Worm (Caenorhabditis elegans) whole organism, L4 larva: ENCODE data around the gene pycr-1.
A peak's percentile ranks its signal among the peaks of the same experiment; 100 is the strongest.

Experiments
- F37D6.2 ChIP-seq: sonication (generic microtip); optimal IDR thresholded peaks from 2 replicates; lab custom pipeline; 2016; ENCODE audit warnings: mild to moderate bottlenecking, missing genetic modification characterization, missing compliant biosample characterization
- F49E8.2 ChIP-seq: sonication (generic microtip); optimal IDR thresholded peaks from 2 replicates; lab custom pipeline; 2016; ENCODE audit warnings: missing compliant biosample characterization, mild to moderate bottlenecking, missing genetic modification characterization, borderline replicate concordance
- R02D3.7 ChIP-seq: fragments of 150-350 bp; sonication (generic microtip); optimal IDR thresholded peaks from 3 replicates; lab custom pipeline; 2014; ENCODE audit warnings: missing biosample characterization, missing genetic modification characterization
- T26A8.4 ChIP-seq: fragments of 200-800 bp; sonication (Bioruptor generic); IDR thresholded peaks from 2 replicates; pipeline ENCODE4 v1.3.6; 2022; ENCODE audit warnings: missing genetic modification characterization, missing compliant biosample characterization
- Y48G9A.11 ChIP-seq: fragments of 200-800 bp; sonication (Bioruptor generic); IDR thresholded peaks from 2 replicates; pipeline ENCODE4 v1.3.6; 2022; ENCODE audit warnings: missing genetic modification reagents, missing genetic modification characterization, missing compliant biosample characterization
- ZK337.2 ChIP-seq: fragments of 200-800 bp; sonication (Bioruptor generic); IDR thresholded peaks from 2 replicates; pipeline ENCODE4 v1.3.6; 2022; ENCODE audit warnings: missing genetic modification reagents, missing genetic modification characterization, missing compliant biosample characterization
- ama-1 ChIP-seq: fragments of 150-350 bp; optimal IDR thresholded peaks from 2 replicates; lab custom pipeline; 2014; ENCODE audit warnings: inconsistent platforms, mixed read lengths
- ceh-20 ChIP-seq: fragments of 200-800 bp; sonication (Bioruptor generic); IDR thresholded peaks from 2 replicates; pipeline ENCODE4 v1.3.6; 2022; ENCODE audit warnings: missing genetic modification reagents, missing genetic modification characterization, missing compliant biosample characterization
- ceh-82 ChIP-seq: sonication (generic microtip); optimal IDR thresholded peaks from 2 replicates; lab custom pipeline; 2017; ENCODE audit warnings: missing biosample characterization, missing genetic modification characterization
- cey-2 ChIP-seq: sonication (generic microtip); optimal IDR thresholded peaks from 3 replicates; lab custom pipeline; 2017; ENCODE audit warnings: missing genetic modification characterization, mild to moderate bottlenecking, missing compliant biosample characterization, antibody characterized with exemption, borderline replicate concordance; ENCODE audit not compliant: insufficient read depth
- daf-16 ChIP-seq, 3 experiments: sonication (generic microtip); optimal IDR thresholded peaks; 2 replicates each; lab custom pipeline; 2016 to 2017; ENCODE audit warnings: missing genetic modification characterization in 3 of 3, missing genetic modification reagents in 3 of 3, mild to moderate bottlenecking in 2 of 3, missing compliant biosample characterization in 2 of 3, missing biosample characterization in 1 of 3, moderate library complexity in 1 of 3
- dmd-6 ChIP-seq: fragments of 200-800 bp; sonication (Bioruptor generic); IDR thresholded peaks from 2 replicates; pipeline ENCODE4 v1.3.6; 2022; ENCODE audit warnings: missing genetic modification reagents, missing genetic modification characterization, missing compliant biosample characterization
- dmd-8 ChIP-seq: fragments of 200-800 bp; sonication (Bioruptor generic); IDR thresholded peaks from 2 replicates; pipeline ENCODE4 v1.3.6; 2022; ENCODE audit warnings: missing genetic modification characterization, missing compliant biosample characterization
- dve-1 ChIP-seq: sonication (generic microtip); optimal IDR thresholded peaks from 2 replicates; lab custom pipeline; 2017; ENCODE audit warnings: antibody characterized with exemption, mild to moderate bottlenecking, missing genetic modification characterization, missing compliant biosample characterization; ENCODE audit not compliant: insufficient read depth
- hif-1 ChIP-seq, 2 experiments: sonication (generic microtip); optimal IDR thresholded peaks; 2 replicates each; lab custom pipeline; 2016 to 2017; ENCODE audit warnings: missing compliant biosample characterization in 2 of 2, missing genetic modification characterization in 2 of 2, missing genetic modification reagents in 2 of 2, missing genotype in 2 of 2, mild to moderate bottlenecking in 1 of 2
- hlh-11 ChIP-seq: fragments of 200-800 bp; sonication (Bioruptor generic); optimal IDR thresholded peaks from 2 replicates; lab custom pipeline; 2018; ENCODE audit warnings: mild to moderate bottlenecking, missing genetic modification characterization, missing compliant biosample characterization
- hlh-30 ChIP-seq: sonication (generic microtip); optimal IDR thresholded peaks from 2 replicates; lab custom pipeline; 2017; ENCODE audit warnings: antibody characterized with exemption, mild to moderate bottlenecking, missing genetic modification characterization, missing compliant biosample characterization; ENCODE audit not compliant: insufficient read depth
- hmg-1.1 ChIP-seq: fragments of 200-800 bp; sonication (Bioruptor generic); IDR thresholded peaks from 2 replicates; pipeline ENCODE4 v1.3.6; 2022; ENCODE audit warnings: missing genetic modification reagents, missing genetic modification characterization, missing compliant biosample characterization
- jun-1 ChIP-seq: fragments of 150-350 bp; optimal IDR thresholded peaks from 2 replicates; lab custom pipeline; 2014; ENCODE audit warnings: missing biosample characterization, missing genetic modification reagents, missing genetic modification characterization
- lim-7 ChIP-seq: fragments of 200-800 bp; sonication (Bioruptor generic); IDR thresholded peaks from 2 replicates; pipeline ENCODE4 v1.3.6; 2022; ENCODE audit warnings: missing genetic modification characterization, missing compliant biosample characterization
- lin-29 ChIP-seq: fragments of 200-800 bp; sonication (Bioruptor generic); IDR thresholded peaks from 2 replicates; pipeline ENCODE4 v1.3.6; 2022; ENCODE audit warnings: missing genetic modification reagents, missing genetic modification characterization, missing compliant biosample characterization
- madf-5 ChIP-seq, 2 experiments: fragments of 200-800 bp; sonication (Bioruptor generic); IDR thresholded peaks; 2 replicates each; pipeline ENCODE4 v1.3.6; 2022; ENCODE audit warnings: missing compliant biosample characterization in 2 of 2, missing genetic modification characterization in 2 of 2
- mdl-1 ChIP-seq, 2 experiments: fragments of 150-350 bp in 1 of 2; sonication (generic microtip) in 1 of 2; optimal IDR thresholded peaks; 2 replicates each; lab custom pipeline; 2014 to 2017; ENCODE audit warnings: missing biosample characterization in 2 of 2, missing genetic modification characterization in 2 of 2
- mep-1 ChIP-seq: fragments of 150-350 bp; sonication (generic microtip); optimal IDR thresholded peaks from 3 replicates; lab custom pipeline; 2014; ENCODE audit warnings: missing biosample characterization, missing genetic modification characterization
- mes-2 ChIP-seq: sonication (generic microtip); optimal IDR thresholded peaks from 2 replicates; lab custom pipeline; 2016; ENCODE audit warnings: missing genotype, mild to moderate bottlenecking, missing genetic modification characterization, missing compliant biosample characterization; ENCODE audit not compliant: poor library complexity, severe bottlenecking
- mxl-3 ChIP-seq: fragments of 200-800 bp; sonication (Bioruptor generic); optimal IDR thresholded peaks from 2 replicates; lab custom pipeline; 2018; ENCODE audit warnings: mild to moderate bottlenecking, missing genetic modification characterization, missing compliant biosample characterization
- nhr-10 ChIP-seq: fragments of 150-350 bp; optimal IDR thresholded peaks from 2 replicates; lab custom pipeline; 2014; ENCODE audit warnings: missing biosample characterization, missing genetic modification characterization
- nhr-237 ChIP-seq: sonication (generic microtip); optimal IDR thresholded peaks from 2 replicates; lab custom pipeline; 2017; ENCODE audit warnings: missing biosample characterization, missing genetic modification characterization
- nhr-25 ChIP-seq: sonication (generic microtip); optimal IDR thresholded peaks from 2 replicates; lab custom pipeline; 2017; ENCODE audit warnings: missing genetic modification characterization, mild to moderate bottlenecking, missing compliant biosample characterization, antibody characterized with exemption, moderate library complexity, borderline replicate concordance; ENCODE audit not compliant: insufficient read depth
- nhr-41 ChIP-seq: fragments of 200-800 bp; sonication (Bioruptor generic); IDR thresholded peaks from 2 replicates; pipeline ENCODE4 v1.3.6; 2022; ENCODE audit warnings: missing genetic modification reagents, missing genetic modification characterization, missing compliant biosample characterization
- nhr-48 ChIP-seq: sonication (generic microtip); optimal IDR thresholded peaks from 2 replicates; lab custom pipeline; 2016; ENCODE audit warnings: mild to moderate bottlenecking, missing genetic modification characterization, missing compliant biosample characterization
- nhr-77 ChIP-seq: fragments of 150-350 bp; optimal IDR thresholded peaks from 2 replicates; lab custom pipeline; 2014; ENCODE audit warnings: missing biosample characterization, missing genetic modification characterization
- pha-4 ChIP-seq, 2 experiments: fragments of 150-350 bp in 1 of 2; fragments of 200-800 bp in 1 of 2; sonication (Bioruptor generic) in 1 of 2; IDR thresholded peaks in 1 of 2; optimal IDR thresholded peaks in 1 of 2; 2 replicates each; pipeline versions ENCODE4 v1.3.6 to Lab custom; 2014 to 2022; ENCODE audit warnings: missing genetic modification characterization in 2 of 2, missing genetic modification reagents in 2 of 2, missing biosample characterization in 1 of 2, missing compliant biosample characterization in 1 of 2
- rbr-2 ChIP-seq: sonication (generic microtip); optimal IDR thresholded peaks from 2 replicates; lab custom pipeline; 2016; ENCODE audit warnings: missing genotype, missing genetic modification characterization, missing compliant biosample characterization
- snpc-4 ChIP-seq: fragments of 150-350 bp; optimal IDR thresholded peaks from 2 replicates; lab custom pipeline; 2014; ENCODE audit warnings: missing biosample characterization, missing genetic modification characterization
- spr-1 ChIP-seq: sonication (generic microtip); optimal IDR thresholded peaks from 2 replicates; lab custom pipeline; 2016; ENCODE audit warnings: mild to moderate bottlenecking, missing genetic modification characterization, missing compliant biosample characterization
- tra-1 ChIP-seq: fragments of 200-800 bp; sonication (Bioruptor generic); IDR thresholded peaks from 2 replicates; pipeline ENCODE4 v1.3.6; 2022; ENCODE audit warnings: missing genetic modification reagents, missing genetic modification characterization, missing compliant biosample characterization
- unc-130 ChIP-seq: sonication (generic microtip); optimal IDR thresholded peaks from 2 replicates; lab custom pipeline; 2016; ENCODE audit warnings: missing genetic modification reagents, missing genetic modification characterization, missing compliant biosample characterization
- unc-39 ChIP-seq: sonication (generic microtip); optimal IDR thresholded peaks from 2 replicates; lab custom pipeline; 2017; ENCODE audit warnings: missing biosample characterization, missing genetic modification characterization
- unc-62 ChIP-seq, 3 experiments: fragments of 150-350 bp in 1 of 3; sonication (generic microtip); optimal IDR thresholded peaks in 2 of 3; peaks in 1 of 3; 1 replicate in 1 of 3; 2 replicates in 2 of 3; lab custom pipeline; 2014 to 2017; ENCODE audit warnings: missing biosample characterization in 3 of 3, missing genetic modification characterization in 3 of 3, missing genetic modification reagents in 3 of 3, missing genotype in 1 of 3
- zag-1 ChIP-seq: fragments of 150-350 bp; optimal IDR thresholded peaks from 2 replicates; lab custom pipeline; 2014; ENCODE audit warnings: missing biosample characterization, missing genetic modification characterization
- zfp-3 ChIP-seq: fragments of 200-800 bp; sonication (Bioruptor generic); conservative IDR thresholded peaks from 2 replicates; pipeline ENCODE4 v1.3.6; 2022; ENCODE audit warnings: missing genetic modification reagents, missing genetic modification characterization, missing compliant biosample characterization
- zip-11 ChIP-seq: fragments of 200-800 bp; sonication (Bioruptor generic); IDR thresholded peaks from 2 replicates; pipeline ENCODE4 v1.3.6; 2022; ENCODE audit warnings: missing genetic modification characterization, missing compliant biosample characterization
- ztf-11 ChIP-seq: fragments of 150-350 bp; optimal IDR thresholded peaks from 2 replicates; lab custom pipeline; 2014; ENCODE audit warnings: missing biosample characterization, missing genetic modification characterization

Gene pycr-1

DNA sequence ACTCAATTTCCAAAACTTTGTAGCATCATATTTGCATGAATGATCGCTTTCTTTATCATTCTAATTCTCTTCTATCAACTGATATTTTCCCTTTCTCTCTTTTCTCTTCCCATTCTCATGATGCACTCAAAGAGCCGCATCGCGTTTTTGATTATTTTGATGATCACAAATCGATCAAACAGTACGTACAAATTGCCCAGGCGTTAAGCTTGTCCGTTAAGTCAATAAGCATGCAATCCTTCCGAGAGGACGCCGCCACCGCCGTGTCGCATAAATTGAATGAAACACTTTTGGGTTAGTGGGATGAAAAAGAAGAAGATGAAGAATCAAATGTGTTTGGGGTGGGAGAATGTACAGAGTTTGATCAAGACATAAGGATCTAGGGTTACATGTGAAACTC, 35.0 kb downstream of the pycr-1 start (continued):
- TF ChIP-seq T26A8.4 (GFP tag; lab: Robert Waterston, UW) (no peak), hmg-1.1 (no peak), dmd-8 (GFP tag; lab: Robert Waterston, UW) (no peak), hlh-30 (tag; lab: Kevin White, UChicago) (peak; percentile 25), nhr-77 (tag; lab: Kevin White, UChicago) (no peak), nhr-48 (tag; lab: Kevin White, UChicago) (no peak), lin-29 (GFP tag; lab: Robert Waterston, UW) (no peak), pha-4 (GFP tag; IDR thresholded peaks at IDR 0.05; lab: Robert Waterston, UW) (no peak), pha-4 (tag; optimal IDR thresholded peaks at IDR 0.05; lab: Kevin White, UChicago) (no peak), unc-39 (tag; lab: Kevin White, UChicago) (no peak), zip-11 (no peak), dmd-6 (GFP tag; lab: Robert Waterston, UW) (0 out of 2 replicates have a peak, but pooled peaks have one; percentile 30), snpc-4 (tag; lab: Kevin White, UChicago) (no peak), cey-2 (tag; lab: Kevin White, UChicago) (no peak), unc-130 (GFP tag; lab: Kevin White, UChicago) (no peak), hif-1 (tag; optimal IDR thresholded peaks at IDR 0.05; lab: Kevin White, UChicago) (no peak), Y48G9A.11 (no peak), hlh-11 (tag; lab: Kevin White, UChicago) (peak; percentile 41), F37D6.2 (tag; lab: Kevin White, UChicago) (no peak), nhr-25 (tag; lab: Kevin White, UChicago) (peak; percentile 12), ceh-20 (GFP tag; lab: Robert Waterston, UW) (no peak), daf-16 (GFP tag; optimal IDR thresholded peaks at IDR 0.05; lab: Kevin White, UChicago) (no peak), daf-16 (tag; optimal IDR thresholded peaks at IDR 0.05; lab: Kevin White, UChicago) (peak; percentile 13), jun-1 (tag; lab: Kevin White, UChicago) (no peak), ZK337.2 (GFP tag; lab: Robert Waterston, UW) (no peak)

DNA sequence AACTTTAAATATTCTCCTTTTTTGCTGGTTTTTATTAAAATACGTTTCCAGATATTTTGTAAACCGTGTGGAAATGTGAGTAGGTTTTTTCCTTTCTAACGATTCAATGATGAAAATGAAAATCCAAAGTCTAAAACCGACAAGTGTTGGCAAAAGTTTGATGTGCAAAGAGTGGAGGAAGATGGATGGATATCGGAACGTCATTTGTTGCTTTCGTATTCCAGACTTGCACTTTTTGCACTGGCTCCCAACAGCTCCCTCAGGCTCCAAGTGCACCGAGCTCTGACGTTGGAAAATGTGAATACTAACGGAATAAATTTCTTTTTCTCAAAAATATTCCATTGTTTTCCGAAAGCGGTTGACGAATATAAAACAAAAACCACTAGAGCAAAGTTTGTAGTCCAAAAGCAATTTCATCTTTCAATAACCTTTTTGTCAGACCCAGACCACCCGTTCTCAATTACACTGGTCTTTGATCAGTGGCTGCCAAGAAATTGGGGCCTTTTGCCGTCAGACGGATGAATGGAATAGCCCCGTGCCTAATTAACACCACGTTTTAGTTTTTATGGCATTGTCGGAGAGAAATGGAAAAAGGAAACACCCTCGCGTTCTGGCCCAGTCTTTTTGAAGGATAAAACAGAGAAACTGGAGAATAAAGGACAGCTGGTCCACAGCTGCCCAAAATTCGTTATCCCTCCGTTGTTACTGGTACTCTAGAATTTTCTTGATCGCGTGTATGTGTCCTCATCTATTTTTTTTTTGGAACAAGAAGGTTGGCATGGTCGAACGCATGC, 36.2 kb downstream of the pycr-1 start:
- TF ChIP-seq nhr-237 (tag; lab: Kevin White, UChicago): no peak
- TF ChIP-seq mep-1 (tag; lab: Kevin White, UChicago): no peak
- TF ChIP-seq mdl-1 (tag; optimal IDR thresholded peaks at IDR 0.05; lab: Kevin White, UChicago): peak in 1 of 2 experiments; percentile 31
- TF ChIP-seq zip-11: no peak
- TF ChIP-seq F49E8.2 (tag; lab: Kevin White, UChicago): no peak
- TF ChIP-seq hif-1 (tag; optimal IDR thresholded peaks at IDR 0.05; lab: Kevin White, UChicago): no peak
- TF ChIP-seq ama-1 (lab: Kevin White, UChicago): no peak
- TF ChIP-seq F37D6.2 (tag; lab: Kevin White, UChicago): no peak
- 0 out of 2 replicates have a peak, but pooled peaks have one; percentile 13 for TF ChIP-seq tra-1 (GFP tag; lab: Robert Waterston, UW)
- TF ChIP-seq dmd-6 (GFP tag; lab: Robert Waterston, UW): peak; percentile 28; the same call in 1 of the 2 replicates
- TF ChIP-seq unc-62 (GFP tag; optimal IDR thresholded peaks at IDR 0.05 in 1 of 2; lab: Kevin White, UChicago): peak in 1 of 2 experiments; percentile 97
- no peak for TF ChIP-seq unc-62 (tag; optimal IDR thresholded peaks at IDR 0.05; lab: Kevin White, UChicago)
- TF ChIP-seq zag-1: no peak
- no peak for TF ChIP-seq unc-39 (tag; lab: Kevin White, UChicago)
- TF ChIP-seq daf-16 (GFP tag; optimal IDR thresholded peaks at IDR 0.05; lab: Kevin White, UChicago): no peak
- no peak for TF ChIP-seq daf-16 (tag; optimal IDR thresholded peaks at IDR 0.05; lab: Kevin White, UChicago)
- TF ChIP-seq nhr-10: no peak
- no peak for TF ChIP-seq R02D3.7
- TF ChIP-seq hlh-11 (tag; lab: Kevin White, UChicago): peak; percentile 12
- no peak for TF ChIP-seq lim-7
- TF ChIP-seq zfp-3 (GFP tag; lab: Robert Waterston, UW): no peak
- TF ChIP-seq ztf-11 (tag; lab: Kevin White, UChicago): no peak
- peak; percentile 16 for TF ChIP-seq rbr-2 (tag; lab: Kevin White, UChicago)
- TF ChIP-seq hmg-1.1: no peak
- TF ChIP-seq mxl-3 (GFP tag; lab: Kevin White, UChicago): peak; percentile 16
- TF ChIP-seq ceh-82 (tag; lab: Kevin White, UChicago): no peak
- no peak for TF ChIP-seq madf-5 (GFP tag; IDR thresholded peaks at IDR 0.05; lab: Robert Waterston, UW)
- no peak for TF ChIP-seq spr-1 (tag; lab: Kevin White, UChicago)
- TF ChIP-seq mes-2: no peak
- TF ChIP-seq nhr-41: no peak
- no peak for TF ChIP-seq dve-1 (tag; lab: Kevin White, UChicago)
- no peak for TF ChIP-seq lin-29 (GFP tag; lab: Robert Waterston, UW)
